Worm (Caenorhabditis elegans) whole organism, late embryonic: ENCODE data around the gene C14A4.13.

Source experiments
- ceh-14 ChIP-seq: sonication (generic microtip); optimal IDR thresholded peaks from 2 replicates; lab custom pipeline; 2016; ENCODE audit warnings: missing genotype, missing genetic modification characterization, missing compliant biosample characterization
- dmd-4 ChIP-seq: sonication (generic microtip); optimal IDR thresholded peaks from 2 replicates; lab custom pipeline; 2016; ENCODE audit warnings: borderline replicate concordance, missing genetic modification characterization, missing compliant biosample characterization
- lin-11 ChIP-seq: fragments of 200-800 bp; sonication (Bioruptor generic); optimal IDR thresholded peaks from 2 replicates; lab custom pipeline; 2018; ENCODE audit warnings: mild to moderate bottlenecking, missing genetic modification characterization, missing compliant biosample characterization
- tbx-7 ChIP-seq: sonication (generic microtip); optimal IDR thresholded peaks from 2 replicates; lab custom pipeline; 2016; ENCODE audit warnings: missing genotype, missing genetic modification characterization, missing compliant biosample characterization

- no peak for TF ChIP-seq lin-11 (tag; lab: Kevin White, UChicago)
- no peak for TF ChIP-seq tbx-7 (tag; lab: Kevin White, UChicago)
- TF ChIP-seq dmd-4: no peak
- TF ChIP-seq ceh-14: no peak
Measured at ce11 chrII:10627086-10627485, 8.8 kb downstream of the C14A4.13 start.
